Fruit fly (Drosophila melanogaster) whole organism, wandering third instar larva: ENCODE results near the gene Pif1A.
A peak's percentile ranks its signal among the peaks of the same experiment; 100 is the strongest.

Experiments used
- Abd-B ChIP-seq: fragments of >200 bp; optimal IDR thresholded peaks from 2 replicates; lab custom pipeline; 2017; ENCODE audit warnings: missing biosample characterization, missing genetic modification characterization
- CG32264 ChIP-seq: fragments of 200-800 bp; sonication (Bioruptor generic); optimal IDR thresholded peaks from 2 replicates; lab custom pipeline; 2016; ENCODE audit warnings: missing biosample characterization, missing genetic modification characterization
- CG9705 ChIP-seq: fragments of 200-800 bp; sonication (Bioruptor generic); optimal IDR thresholded peaks from 2 replicates; lab custom pipeline; 2018; ENCODE audit warnings: missing biosample characterization, mild to moderate bottlenecking, missing genetic modification characterization
- CrebA ChIP-seq: fragments of 200-800 bp; sonication (Bioruptor generic); optimal IDR thresholded peaks from 2 replicates; lab custom pipeline; 2016; ENCODE audit warnings: missing biosample characterization, mild to moderate bottlenecking, missing genetic modification characterization, borderline replicate concordance
- Dfd ChIP-seq: fragments of >200 bp; optimal IDR thresholded peaks from 2 replicates; lab custom pipeline; 2017; ENCODE audit warnings: missing biosample characterization, missing genetic modification characterization
- Dif ChIP-seq: fragments of 200-275, 200-300 bp; sonication (Bioruptor generic); optimal IDR thresholded peaks from 2 replicates; lab custom pipeline; 2018; ENCODE audit warnings: missing biosample characterization, missing genetic modification characterization; ENCODE audit not compliant: partially characterized antibody
- GATAd ChIP-seq: sonication (Bioruptor generic); optimal IDR thresholded peaks from 2 replicates; lab custom pipeline; 2016; ENCODE audit warnings: missing biosample characterization, missing genetic modification characterization
- HLH106 ChIP-seq: fragments of 200-800 bp; optimal IDR thresholded peaks from 3 replicates; lab custom pipeline; 2019; ENCODE audit warnings: missing biosample characterization, mild to moderate bottlenecking, missing genetic modification characterization, moderate library complexity
- Hnf4 ChIP-seq: fragments of 200-800 bp; sonication (Bioruptor generic); optimal IDR thresholded peaks from 2 replicates; lab custom pipeline; 2016; ENCODE audit warnings: missing biosample characterization, mild to moderate bottlenecking, missing genetic modification characterization
- Hr78 ChIP-seq: fragments of >200 bp; optimal IDR thresholded peaks from 2 replicates; lab custom pipeline; 2017; ENCODE audit warnings: missing biosample characterization, missing genetic modification characterization
- Hr83 ChIP-seq: fragments of 200-300 bp; sonication (Bioruptor generic); optimal IDR thresholded peaks from 2 replicates; lab custom pipeline; 2016; ENCODE audit warnings: missing biosample characterization, mild to moderate bottlenecking, missing genetic modification characterization, moderate library complexity; ENCODE audit not compliant: poor library complexity, severe bottlenecking
- Jra ChIP-seq: sonication (Bioruptor generic); optimal IDR thresholded peaks from 2 replicates; lab custom pipeline; 2016; ENCODE audit warnings: missing biosample characterization, missing genetic modification characterization
- Mio ChIP-seq: sonication (Bioruptor generic); optimal IDR thresholded peaks from 2 replicates; lab custom pipeline; 2016; ENCODE audit warnings: missing biosample characterization, missing genetic modification characterization
- Myc ChIP-seq: fragments of >200 bp; optimal IDR thresholded peaks from 2 replicates; lab custom pipeline; 2017
- N ChIP-seq: fragments of >200 bp; optimal IDR thresholded peaks from 2 replicates; lab custom pipeline; 2018; ENCODE audit warnings: missing biosample characterization, missing external identifiers, missing genetic modification characterization
- OdsH ChIP-seq: fragments of 200-800 bp; sonication (Bioruptor generic); optimal IDR thresholded peaks from 2 replicates; lab custom pipeline; 2016; ENCODE audit warnings: missing biosample characterization, mild to moderate bottlenecking, missing genetic modification characterization
- Rel ChIP-seq, 2 experiments: fragments of 200-800 bp; sonication (Bioruptor generic) in 1 of 2; optimal IDR thresholded peaks; 2 replicates in 1 of 2; 3 replicates in 1 of 2; lab custom pipeline; 2016 to 2019; ENCODE audit warnings: mild to moderate bottlenecking in 2 of 2, missing biosample characterization in 2 of 2, missing genetic modification characterization in 2 of 2, moderate library complexity in 1 of 2
- Sp1 ChIP-seq: fragments of 200-800 bp; sonication (Bioruptor generic); optimal IDR thresholded peaks from 3 replicates; lab custom pipeline; 2019; ENCODE audit warnings: missing biosample characterization, mild to moderate bottlenecking, missing genetic modification characterization, moderate library complexity
- Vsx2 ChIP-seq: fragments of 200-300, 225-300 bp; sonication (Bioruptor generic); optimal IDR thresholded peaks from 2 replicates; lab custom pipeline; 2018; ENCODE audit warnings: missing biosample characterization, missing genetic modification characterization; ENCODE audit not compliant: partially characterized antibody
- br ChIP-seq: fragments of 200-800 bp; sonication (Bioruptor generic); optimal IDR thresholded peaks from 2 replicates; lab custom pipeline; 2016; ENCODE audit warnings: missing biosample characterization, missing genetic modification characterization
- brk ChIP-seq: fragments of 200-800 bp; sonication (Bioruptor generic); optimal IDR thresholded peaks from 2 replicates; lab custom pipeline; 2016; ENCODE audit warnings: missing biosample characterization, mild to moderate bottlenecking, missing genetic modification characterization
- dl ChIP-seq, 2 experiments: fragments of 175-275, 200-275 bp in 1 of 2; fragments of 200-275 bp in 1 of 2; sonication (Bioruptor generic); optimal IDR thresholded peaks; lab custom pipeline; 2018; ENCODE audit warnings: mild to moderate bottlenecking in 2 of 2, missing biosample characterization in 2 of 2, missing genetic modification characterization in 2 of 2, moderate library complexity in 2 of 2; ENCODE audit not compliant: partially characterized antibody in 2 of 2, insufficient read depth in 1 of 2
- dmrt93B ChIP-seq: fragments of 200-800 bp; sonication (Bioruptor generic); optimal IDR thresholded peaks from 2 replicates; lab custom pipeline; 2018; ENCODE audit warnings: missing biosample characterization, mild to moderate bottlenecking, missing genetic modification characterization
- dsf ChIP-seq: sonication (Bioruptor generic); optimal IDR thresholded peaks from 2 replicates; lab custom pipeline; 2016; ENCODE audit warnings: missing biosample characterization, missing genetic modification characterization, borderline replicate concordance
- ey ChIP-seq: fragments of 200-800 bp; sonication (Bioruptor generic); optimal IDR thresholded peaks from 2 replicates; lab custom pipeline; 2016; ENCODE audit warnings: missing biosample characterization, missing genetic modification characterization
- foxo ChIP-seq, 2 experiments: fragments of 200-800 bp; sonication (Bioruptor generic); optimal IDR thresholded peaks; 2 replicates in 1 of 2; 3 replicates in 1 of 2; lab custom pipeline; 2016 to 2017; ENCODE audit warnings: missing biosample characterization in 2 of 2, missing genetic modification characterization in 2 of 2
- fru ChIP-seq: fragments of 200-800 bp; sonication (Bioruptor generic); optimal IDR thresholded peaks from 3 replicates; lab custom pipeline; 2016; ENCODE audit warnings: missing biosample characterization, mild to moderate bottlenecking, missing genetic modification characterization
- h ChIP-seq: fragments of 200-800 bp; sonication (Bioruptor generic); optimal IDR thresholded peaks from 3 replicates; lab custom pipeline; 2016; ENCODE audit warnings: missing biosample characterization, mild to moderate bottlenecking, missing genetic modification characterization
- lola ChIP-seq: fragments of >200 bp; optimal IDR thresholded peaks from 2 replicates; lab custom pipeline; 2017; ENCODE audit warnings: missing biosample characterization, missing genetic modification characterization
- pan ChIP-seq: fragments of >200 bp; optimal IDR thresholded peaks from 2 replicates; lab custom pipeline; 2017
- psq ChIP-seq: fragments of 200-800 bp; sonication (Bioruptor generic); optimal IDR thresholded peaks from 3 replicates; lab custom pipeline; 2017; ENCODE audit warnings: missing biosample characterization, mild to moderate bottlenecking, missing genetic modification characterization, moderate library complexity
- rgr ChIP-seq: fragments of 200-800 bp; sonication (Bioruptor generic); optimal IDR thresholded peaks from 3 replicates; lab custom pipeline; 2016; ENCODE audit warnings: missing biosample characterization, mild to moderate bottlenecking, missing genetic modification characterization
- sage ChIP-seq: fragments of 200-800 bp; sonication (Bioruptor generic); optimal IDR thresholded peaks from 2 replicates; lab custom pipeline; 2016; ENCODE audit warnings: missing biosample characterization, mild to moderate bottlenecking, missing genetic modification characterization
- sv ChIP-seq: fragments of 200-800 bp; sonication (Bioruptor generic); optimal IDR thresholded peaks from 3 replicates; lab custom pipeline; 2016; ENCODE audit warnings: missing biosample characterization, missing genetic modification characterization
- usp ChIP-seq: fragments of >200 bp; optimal IDR thresholded peaks from 2 replicates; lab custom pipeline; 2017; ENCODE audit warnings: missing biosample characterization, missing genetic modification characterization
- woc ChIP-seq: sonication (Bioruptor generic); optimal IDR thresholded peaks from 2 replicates; lab custom pipeline; 2016; ENCODE audit warnings: missing biosample characterization, mild to moderate bottlenecking, missing genetic modification characterization

Pif1A gene

dm6 chr3R:8788722-8789400, 12.1 kb downstream of the Pif1A start:
- no peak for TF ChIP-seq OdsH (GFP tag; lab: Kevin White, UChicago)
- TF ChIP-seq Dfd (GFP tag; lab: Kevin White, UChicago), result no peak
- TF ChIP-seq rgr, result peak; percentile 5
- TF ChIP-seq ey (GFP tag; lab: Kevin White, UChicago), result peak; percentile 31
- no peak for TF ChIP-seq CG9705
- TF ChIP-seq GATAd (GFP tag; lab: Kevin White, UChicago), result no peak
- TF ChIP-seq HLH106 (tag; lab: Kevin White, UChicago), result peak; percentile 24
- no peak for TF ChIP-seq dsf
- TF ChIP-seq Sp1, result no peak
- TF ChIP-seq Rel (GFP tag; optimal IDR thresholded peaks at IDR 0.05; lab: Kevin White, UChicago), result no peak
- no peak for TF ChIP-seq Rel (tag; optimal IDR thresholded peaks at IDR 0.05; lab: Kevin White, UChicago)
- no peak for TF ChIP-seq CrebA (GFP tag; lab: Kevin White, UChicago)
- no peak for TF ChIP-seq Myc (lab: Kevin White, UChicago)
- peak; percentile 15 for TF ChIP-seq fru
- peak in 1 of 2 experiments; percentile 37 for TF ChIP-seq foxo (GFP tag; optimal IDR thresholded peaks at IDR 0.05; lab: Kevin White, UChicago)
- TF ChIP-seq N (GFP tag; lab: Kevin White, UChicago), result no peak
- TF ChIP-seq h (GFP tag; lab: Kevin White, UChicago), result peak; percentile 42
- no peak for TF ChIP-seq Hr78
- TF ChIP-seq Vsx2 (GFP tag; lab: Kevin White, UChicago), result no peak
- TF ChIP-seq Jra (GFP tag; lab: Kevin White, UChicago), result no peak
- no peak for TF ChIP-seq woc (GFP tag; lab: Kevin White, UChicago)
- no peak for TF ChIP-seq sage (GFP tag; lab: Kevin White, UChicago)

dm6 chr3R:8787538-8788282, 13.3 kb downstream of the Pif1A start:
- TF ChIP-seq Sp1 (no peak), Abd-B (no peak), br (GFP tag; lab: Kevin White, UChicago) (no peak), usp (GFP tag; lab: Kevin White, UChicago) (no peak), Hr78 (no peak), dmrt93B (GFP tag; lab: Kevin White, UChicago) (no peak), Mio (GFP tag; lab: Kevin White, UChicago) (no peak), Vsx2 (GFP tag; lab: Kevin White, UChicago) (peak; percentile 30), woc (GFP tag; lab: Kevin White, UChicago) (peak; percentile 46), Hr83 (GFP tag; lab: Kevin White, UChicago) (no peak), Jra (GFP tag; lab: Kevin White, UChicago) (no peak), foxo (GFP tag; optimal IDR thresholded peaks at IDR 0.05; lab: Kevin White, UChicago) (no peak), dsf (no peak), N (GFP tag; lab: Kevin White, UChicago) (no peak), brk (no peak), dl (GFP tag; optimal IDR thresholded peaks at IDR 0.05; lab: Kevin White, UChicago; ENCODE audit: insufficient read depth in 1 of 2, partially characterized antibody in 2 of 2) (no peak), lola (GFP tag; lab: Kevin White, UChicago) (no peak), HLH106 (tag; lab: Kevin White, UChicago) (peak; percentile 31), h (GFP tag; lab: Kevin White, UChicago) (peak; percentile 35), GATAd (GFP tag; lab: Kevin White, UChicago) (no peak), Hnf4 (GFP tag; lab: Kevin White, UChicago) (no peak), CrebA (GFP tag; lab: Kevin White, UChicago) (no peak), CG32264 (GFP tag; lab: Kevin White, UChicago) (no peak), sv (GFP tag; lab: Kevin White, UChicago) (no peak)

- TF ChIP-seq Dif, result peak; percentile 31
- TF ChIP-seq Vsx2 (GFP tag; lab: Kevin White, UChicago), result peak; percentile 0
- no peak for TF ChIP-seq dmrt93B (GFP tag; lab: Kevin White, UChicago)
- no peak for TF ChIP-seq psq (GFP tag; lab: Kevin White, UChicago)
- TF ChIP-seq pan, result no peak
- no peak for TF ChIP-seq Sp1
- no peak for TF ChIP-seq sv (GFP tag; lab: Kevin White, UChicago)
Observed at dm6 chr3R:8785451-8785850, 15.5 kb downstream of the Pif1A start.
